Worm (Caenorhabditis elegans) whole organism, L2 larva: Measurements from ENCODE around the gene sams-1.

Experiments
- C34F6.9 ChIP-seq: fragments of 150-350 bp; optimal IDR thresholded peaks from 2 replicates; lab custom pipeline; 2014; ENCODE audit warnings: missing biosample characterization, missing genetic modification characterization
- F13H6.1 ChIP-seq: sonication (generic microtip); optimal IDR thresholded peaks from 2 replicates; lab custom pipeline; 2016; ENCODE audit warnings: missing genetic modification characterization, missing compliant biosample characterization
- R02D3.7 ChIP-seq: fragments of 150-350 bp; optimal IDR thresholded peaks from 2 replicates; lab custom pipeline; 2014; ENCODE audit warnings: missing biosample characterization, missing genetic modification characterization
- Y55F3AM.14 ChIP-seq: fragments of 200-800 bp; sonication (Bioruptor generic); optimal IDR thresholded peaks from 2 replicates; lab custom pipeline; 2018; ENCODE audit warnings: mild to moderate bottlenecking, missing genetic modification characterization, missing compliant biosample characterization
- ZK546.5 ChIP-seq: sonication (generic microtip); optimal IDR thresholded peaks from 2 replicates; lab custom pipeline; 2017; ENCODE audit warnings: missing biosample characterization, missing genetic modification characterization
- alr-1 ChIP-seq: fragments of 150-350 bp; optimal IDR thresholded peaks from 2 replicates; lab custom pipeline; 2014; ENCODE audit warnings: missing biosample characterization, missing genetic modification characterization
- ama-1 ChIP-seq: fragments of 150-350 bp; optimal IDR thresholded peaks from 2 replicates; lab custom pipeline; 2018; ENCODE audit warnings: inconsistent platforms
- ceh-16 ChIP-seq: fragments of 150-350 bp; optimal IDR thresholded peaks from 2 replicates; lab custom pipeline; 2014; ENCODE audit warnings: missing biosample characterization, missing genetic modification characterization
- ceh-82 ChIP-seq: fragments of 150-350 bp; optimal IDR thresholded peaks from 2 replicates; lab custom pipeline; 2014; ENCODE audit warnings: missing biosample characterization, missing genetic modification characterization
- crh-2 ChIP-seq: sonication (generic microtip); optimal IDR thresholded peaks from 2 replicates; lab custom pipeline; 2017; ENCODE audit warnings: missing biosample characterization, missing genetic modification characterization
- dmd-4 ChIP-seq: sonication (generic microtip); optimal IDR thresholded peaks from 2 replicates; lab custom pipeline; 2017; ENCODE audit warnings: missing biosample characterization, missing genetic modification characterization
- egl-27 ChIP-seq: sonication (generic microtip); optimal IDR thresholded peaks from 3 replicates; lab custom pipeline; 2017; ENCODE audit warnings: missing biosample characterization, missing genetic modification reagents, missing genetic modification characterization
- elt-1 ChIP-seq: fragments of 150-350 bp; optimal IDR thresholded peaks from 2 replicates; lab custom pipeline; 2014; ENCODE audit warnings: missing biosample characterization, missing genetic modification characterization
- elt-3 ChIP-seq: sonication (generic microtip); optimal IDR thresholded peaks from 2 replicates; lab custom pipeline; 2017; ENCODE audit warnings: missing biosample characterization, missing genetic modification characterization
- fos-1 ChIP-seq: fragments of 150-350 bp; optimal IDR thresholded peaks from 2 replicates; lab custom pipeline; 2014; ENCODE audit warnings: missing biosample characterization, missing genetic modification characterization
- gmeb-1 ChIP-seq: fragments of 150-350 bp; optimal IDR thresholded peaks from 2 replicates; lab custom pipeline; 2014; ENCODE audit warnings: missing biosample characterization, missing genetic modification characterization
- lin-39 ChIP-seq: fragments of 150-350 bp; optimal IDR thresholded peaks from 2 replicates; lab custom pipeline; 2014; ENCODE audit warnings: missing biosample characterization, missing genetic modification reagents, missing genetic modification characterization
- mab-5 ChIP-seq: fragments of 150-350 bp; optimal IDR thresholded peaks from 2 replicates; lab custom pipeline; 2014; ENCODE audit warnings: missing biosample characterization, missing genetic modification characterization
- mdl-1 ChIP-seq, 2 experiments: fragments of 150-350 bp in 1 of 2; sonication (generic microtip) in 1 of 2; optimal IDR thresholded peaks; 2 replicates each; lab custom pipeline; 2017; ENCODE audit warnings: missing biosample characterization in 2 of 2, missing genetic modification characterization in 2 of 2
- nhr-10 ChIP-seq: sonication (generic microtip); optimal IDR thresholded peaks from 2 replicates; lab custom pipeline; 2017; ENCODE audit warnings: missing biosample characterization, missing genetic modification characterization
- nhr-11 ChIP-seq: fragments of 150-350 bp; optimal IDR thresholded peaks from 2 replicates; lab custom pipeline; 2014; ENCODE audit warnings: missing biosample characterization, missing genetic modification characterization
- nhr-12 ChIP-seq: fragments of 150-350 bp; optimal IDR thresholded peaks from 2 replicates; lab custom pipeline; 2014; ENCODE audit warnings: missing biosample characterization, missing genetic modification characterization
- nhr-21 ChIP-seq: fragments of 150-350 bp; optimal IDR thresholded peaks from 2 replicates; lab custom pipeline; 2014; ENCODE audit warnings: missing biosample characterization, missing genetic modification characterization
- nhr-23 ChIP-seq: fragments of 150-350 bp; optimal IDR thresholded peaks from 2 replicates; lab custom pipeline; 2014; ENCODE audit warnings: missing biosample characterization, missing genetic modification reagents, missing genetic modification characterization
- nhr-237 ChIP-seq: fragments of 150-350 bp; optimal IDR thresholded peaks from 2 replicates; lab custom pipeline; 2014; ENCODE audit warnings: missing biosample characterization, missing genetic modification characterization
- nhr-25 ChIP-seq: fragments of 150-350 bp; sonication (generic microtip); optimal IDR thresholded peaks from 3 replicates; lab custom pipeline; 2014; ENCODE audit warnings: missing biosample characterization, missing genetic modification characterization
- nhr-6 ChIP-seq: fragments of 150-350 bp; optimal IDR thresholded peaks from 2 replicates; lab custom pipeline; 2014; ENCODE audit warnings: missing biosample characterization, missing genetic modification characterization
- nhr-77 ChIP-seq: fragments of 150-350 bp; optimal IDR thresholded peaks from 2 replicates; lab custom pipeline; 2014; ENCODE audit warnings: missing biosample characterization, missing genetic modification characterization
- sem-4 ChIP-seq: fragments of 150-350 bp; optimal IDR thresholded peaks from 2 replicates; lab custom pipeline; 2014; ENCODE audit warnings: missing biosample characterization, missing genetic modification reagents, missing genetic modification characterization
- sma-3 ChIP-seq: sonication (generic microtip); optimal IDR thresholded peaks from 2 replicates; lab custom pipeline; 2016; ENCODE audit warnings: missing genetic modification reagents, missing genetic modification characterization, missing compliant biosample characterization
- sma-9 ChIP-seq, 2 experiments: fragments of 150-350 bp in 1 of 2; sonication (generic microtip) in 1 of 2; optimal IDR thresholded peaks; 2 replicates each; lab custom pipeline; 2014 to 2016; ENCODE audit warnings: missing genetic modification characterization in 2 of 2, mild to moderate bottlenecking in 1 of 2, missing biosample characterization in 1 of 2, missing compliant biosample characterization in 1 of 2, missing genetic modification reagents in 1 of 2, moderate library complexity in 1 of 2
- unc-55 ChIP-seq: fragments of 150-350 bp; sonication (generic microtip); optimal IDR thresholded peaks from 3 replicates; lab custom pipeline; 2014; ENCODE audit warnings: missing biosample characterization, missing genetic modification reagents, missing genetic modification characterization
- unc-62 ChIP-seq: fragments of 150-350 bp; optimal IDR thresholded peaks from 2 replicates; lab custom pipeline; 2014; ENCODE audit warnings: missing biosample characterization, missing genetic modification reagents, missing genetic modification characterization
- zag-1 ChIP-seq: fragments of 150-350 bp; optimal IDR thresholded peaks from 2 replicates; lab custom pipeline; 2014; ENCODE audit warnings: missing biosample characterization, missing genetic modification characterization
- ztf-1 ChIP-seq: fragments of 200-800 bp; sonication (Bioruptor generic); conservative IDR thresholded peaks from 2 replicates; pipeline ENCODE4 v1.3.6; 2022; ENCODE audit warnings: missing genetic modification characterization, missing compliant biosample characterization
- ztf-11 ChIP-seq: sonication (generic microtip); optimal IDR thresholded peaks from 2 replicates; lab custom pipeline; 2017; ENCODE audit warnings: missing biosample characterization, missing genetic modification characterization
- ztf-4 ChIP-seq: fragments of 150-350 bp; optimal IDR thresholded peaks from 2 replicates; lab custom pipeline; 2014; ENCODE audit warnings: missing biosample characterization, missing genetic modification characterization

The sams-1 gene

DNA sequence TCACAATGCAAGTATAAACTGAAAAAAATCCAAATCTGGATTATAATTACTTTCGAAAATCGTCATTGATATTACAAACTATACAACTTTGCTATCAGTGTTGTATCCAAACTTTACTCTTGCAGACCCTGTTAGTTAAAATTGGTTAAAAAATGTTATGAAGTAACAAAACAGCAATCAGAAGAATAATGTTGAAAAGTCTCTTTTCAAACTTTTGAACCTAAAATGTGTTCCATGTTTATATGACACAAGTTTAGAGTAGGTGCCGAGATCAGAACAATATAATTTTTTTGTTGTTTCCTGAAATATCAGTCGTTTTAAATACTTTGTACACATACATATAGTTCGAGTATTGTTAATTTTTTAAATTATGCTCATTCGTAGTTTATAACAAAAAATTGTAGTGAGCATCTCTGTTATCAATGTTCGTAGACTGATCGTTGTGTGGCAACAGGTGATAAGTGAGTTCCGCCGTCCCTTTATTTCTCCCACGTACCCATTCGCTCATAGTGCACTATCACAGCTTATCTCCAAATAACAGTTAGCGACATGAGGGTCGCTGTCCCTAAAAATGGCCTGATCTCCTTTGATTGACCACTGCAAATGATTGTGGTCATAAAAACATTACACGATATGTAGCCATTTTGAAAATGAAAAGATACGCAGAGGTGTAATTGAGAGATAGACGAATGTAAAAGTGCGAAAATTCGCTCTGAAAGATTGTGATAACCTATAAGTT lies 3.5 kb upstream of the sams-1 start:
- TF ChIP-seq sma-9 (GFP tag; optimal IDR thresholded peaks at IDR 0.05; lab: Kevin White, UChicago) (peak; percentile 54), sma-9 (tag; optimal IDR thresholded peaks at IDR 0.05; lab: Kevin White, UChicago) (no peak), nhr-12 (no peak), F13H6.1 (tag; lab: Kevin White, UChicago) (peak; percentile 19), mdl-1 (tag; optimal IDR thresholded peaks at IDR 0.05; lab: Kevin White, UChicago) (peak in 1 of 2 experiments; percentile 32), alr-1 (tag; lab: Kevin White, UChicago) (no peak), sma-3 (GFP tag; lab: Kevin White, UChicago) (peak; percentile 16), fos-1 (tag; lab: Kevin White, UChicago) (peak; percentile 71), crh-2 (peak; percentile 56), egl-27 (peak; percentile 34), nhr-11 (no peak), lin-39 (tag; lab: Kevin White, UChicago) (no peak), Y55F3AM.14 (no peak)

DNA sequence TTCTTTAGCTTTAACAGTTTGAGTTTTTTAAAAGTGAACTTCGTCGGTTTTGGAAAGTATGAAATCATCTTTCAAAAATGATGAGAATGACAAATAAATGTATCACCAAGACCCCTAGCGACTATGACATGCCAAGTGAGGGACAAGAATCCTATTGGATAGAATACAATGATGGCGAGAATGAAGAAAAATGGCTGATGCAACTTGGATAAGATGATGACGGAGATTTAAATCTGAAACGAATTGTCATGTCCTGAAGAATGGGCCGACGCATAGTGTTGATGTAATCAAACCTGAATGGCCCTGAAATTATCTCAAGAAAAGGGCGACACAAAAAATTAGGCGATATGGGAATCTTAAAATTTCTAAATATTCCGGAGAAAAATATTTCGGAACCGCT lies 2.1 kb upstream of the sams-1 start:
- TF ChIP-seq C34F6.9 (tag; lab: Kevin White, UChicago) (no peak), Y55F3AM.14 (no peak), elt-1 (tag; lab: Kevin White, UChicago) (peak; percentile 58), ZK546.5 (tag; lab: Kevin White, UChicago) (no peak), alr-1 (tag; lab: Kevin White, UChicago) (no peak), nhr-237 (tag; lab: Kevin White, UChicago) (no peak), ama-1 (lab: Kevin White, UChicago) (no peak), R02D3.7 (tag; lab: Kevin White, UChicago) (no peak), nhr-11 (no peak), F13H6.1 (tag; lab: Kevin White, UChicago) (no peak), nhr-6 (tag; lab: Kevin White, UChicago) (no peak), sma-9 (GFP tag; optimal IDR thresholded peaks at IDR 0.05; lab: Kevin White, UChicago) (peak; percentile 47), sma-9 (tag; optimal IDR thresholded peaks at IDR 0.05; lab: Kevin White, UChicago) (no peak), zag-1 (tag; lab: Kevin White, UChicago) (no peak), ceh-16 (tag; lab: Kevin White, UChicago) (peak; percentile 72), dmd-4 (no peak), fos-1 (tag; lab: Kevin White, UChicago) (no peak), nhr-25 (tag; lab: Kevin White, UChicago) (peak; percentile 12), nhr-21 (tag; lab: Kevin White, UChicago) (no peak), nhr-23 (no peak)

DNA sequence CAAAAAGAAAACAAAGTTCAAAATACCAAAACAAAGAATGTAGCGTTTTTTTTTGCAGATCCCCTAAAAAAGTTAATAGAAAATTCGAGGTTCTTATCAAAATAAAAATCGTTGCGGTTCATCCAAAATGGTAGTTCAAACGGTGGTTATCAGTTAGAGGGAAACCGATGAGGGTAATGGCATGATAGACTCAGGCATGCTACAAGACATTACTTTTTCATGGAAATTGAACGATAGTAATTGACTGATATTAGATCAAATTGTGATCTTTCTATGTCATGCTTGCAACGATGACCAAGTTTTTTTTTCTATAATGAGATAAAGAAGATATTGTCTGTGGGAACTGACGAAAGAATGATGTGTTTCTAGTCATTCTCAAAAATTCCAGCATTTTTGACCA lies 1.2 kb upstream of the sams-1 start:
- TF ChIP-seq fos-1 (tag; lab: Kevin White, UChicago) (peak; percentile 82), sma-9 (GFP tag; optimal IDR thresholded peaks at IDR 0.05; lab: Kevin White, UChicago) (peak; percentile 73), sma-9 (tag; optimal IDR thresholded peaks at IDR 0.05; lab: Kevin White, UChicago) (no peak), ztf-11 (no peak)

DNA sequence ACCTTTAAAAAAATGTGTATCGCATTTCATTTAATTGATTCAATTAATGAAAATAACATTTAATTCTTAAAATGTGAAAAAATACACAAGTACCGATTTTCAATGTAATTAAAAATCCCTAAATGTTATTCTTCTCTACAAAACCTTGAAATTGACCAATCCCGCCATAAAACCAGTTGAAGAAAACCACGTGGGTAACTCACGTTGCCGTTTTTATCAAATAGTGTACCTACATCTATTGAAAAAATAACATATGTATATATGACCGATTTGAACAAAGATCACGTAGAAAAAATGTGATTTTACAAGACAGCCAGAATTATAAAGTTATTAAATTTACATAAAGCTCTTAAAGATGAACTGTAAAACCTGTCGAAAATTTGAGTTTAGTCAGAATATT lies 599 bp upstream of the sams-1 start:
- TF ChIP-seq nhr-25 (tag; lab: Kevin White, UChicago) (peak; percentile 39), sma-3 (GFP tag; lab: Kevin White, UChicago) (peak; percentile 20), zag-1 (tag; lab: Kevin White, UChicago) (no peak), sma-9 (GFP tag; optimal IDR thresholded peaks at IDR 0.05; lab: Kevin White, UChicago) (peak; percentile 79), sma-9 (tag; optimal IDR thresholded peaks at IDR 0.05; lab: Kevin White, UChicago) (no peak)

DNA sequence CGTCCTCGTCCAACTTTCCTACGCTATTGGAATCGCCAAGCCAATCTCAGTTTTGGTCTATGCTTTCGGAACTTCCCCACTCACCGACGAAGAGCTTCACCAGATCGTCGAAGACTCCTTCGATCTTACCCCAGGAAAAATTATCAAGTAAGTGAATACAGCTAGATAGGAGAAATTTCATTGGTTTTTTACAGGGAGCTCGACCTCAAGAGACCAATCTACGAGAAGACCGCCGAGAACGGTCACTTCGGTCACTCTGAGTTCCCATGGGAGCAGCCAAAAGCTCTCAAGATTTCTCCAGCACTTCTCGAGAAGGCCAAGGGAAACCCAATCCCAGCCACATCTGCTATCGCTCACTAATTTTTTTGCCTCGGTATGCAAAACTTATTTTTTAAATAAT lies 1.3 kb downstream of the sams-1 start:
- no peak for TF ChIP-seq ZK546.5 (tag; lab: Kevin White, UChicago)
- no peak for TF ChIP-seq crh-2
- no peak for TF ChIP-seq nhr-11
- TF ChIP-seq ztf-1 (GFP tag; lab: Robert Waterston, UW): no peak

DNA sequence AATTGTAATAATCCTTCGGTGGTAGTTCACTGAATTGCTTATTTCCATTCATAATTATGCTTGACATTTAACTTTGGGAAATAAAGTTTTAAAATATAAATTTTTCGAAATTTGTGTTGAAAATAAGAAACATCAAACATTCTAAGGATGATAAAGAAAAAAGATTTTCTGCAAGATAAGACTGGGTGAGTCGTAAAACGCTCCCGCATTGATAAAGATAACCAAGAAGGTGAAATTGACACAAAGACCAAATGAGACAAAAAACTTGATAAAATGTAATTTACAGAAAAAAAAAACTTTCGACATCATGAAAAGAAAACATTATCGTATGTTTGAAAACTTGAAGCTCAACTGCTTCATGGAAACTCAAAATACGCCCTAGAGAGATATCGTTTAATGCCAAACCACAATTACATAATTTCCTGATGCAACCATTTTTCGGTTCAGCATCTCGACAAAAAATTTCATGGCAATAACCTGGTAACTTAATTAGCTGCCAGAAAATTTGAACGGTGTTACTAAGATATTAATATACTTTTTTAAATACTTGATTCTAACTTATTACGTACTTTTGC lies 2.3 kb downstream of the sams-1 start:
- TF ChIP-seq C34F6.9 (tag; lab: Kevin White, UChicago) (no peak), unc-55 (GFP tag; lab: Kevin White, UChicago) (no peak), sma-3 (GFP tag; lab: Kevin White, UChicago) (peak; percentile 21), mdl-1 (tag; optimal IDR thresholded peaks at IDR 0.05; lab: Kevin White, UChicago) (peak in 1 of 2 experiments; percentile 13), elt-3 (tag; lab: Kevin White, UChicago) (no peak), nhr-6 (tag; lab: Kevin White, UChicago) (no peak), ama-1 (lab: Kevin White, UChicago) (no peak), ceh-82 (no peak), crh-2 (peak; percentile 59), R02D3.7 (tag; lab: Kevin White, UChicago) (no peak), egl-27 (no peak), sem-4 (tag; lab: Kevin White, UChicago) (no peak), nhr-21 (tag; lab: Kevin White, UChicago) (no peak), ztf-4 (tag; lab: Kevin White, UChicago) (no peak), nhr-77 (tag; lab: Kevin White, UChicago) (no peak), zag-1 (tag; lab: Kevin White, UChicago) (no peak), sma-9 (GFP tag; optimal IDR thresholded peaks at IDR 0.05; lab: Kevin White, UChicago) (peak; percentile 25), sma-9 (tag; optimal IDR thresholded peaks at IDR 0.05; lab: Kevin White, UChicago) (no peak), mab-5 (tag; lab: Kevin White, UChicago) (no peak), nhr-10 (tag; lab: Kevin White, UChicago) (no peak), unc-62 (GFP tag; lab: Kevin White, UChicago) (no peak), F13H6.1 (tag; lab: Kevin White, UChicago) (no peak), alr-1 (tag; lab: Kevin White, UChicago) (no peak), fos-1 (tag; lab: Kevin White, UChicago) (peak; percentile 86), ceh-16 (tag; lab: Kevin White, UChicago) (no peak), gmeb-1 (tag; lab: Kevin White, UChicago) (no peak), nhr-25 (tag; lab: Kevin White, UChicago) (no peak)
